Fruit fly (Drosophila melanogaster) whole organism, embryonic: Measurements from ENCODE around the gene CG43845.

ENCODE experiments used
- Bgb ChIP-seq: fragments of 200-800 bp; sonication (Bioruptor generic); IDR thresholded peaks from 2 replicates; pipeline ENCODE4 v1.3.6; 2022; ENCODE audit warnings: missing biosample characterization, missing genetic modification characterization; ENCODE audit not compliant: partially characterized antibody
- BtbVII ChIP-seq: fragments of 200-800 bp; sonication (Bioruptor generic); optimal IDR thresholded peaks from 3 replicates; lab custom pipeline; 2017; ENCODE audit warnings: missing biosample characterization, mild to moderate bottlenecking, missing genetic modification characterization
- CG10462 ChIP-seq: fragments of 200-800 bp; sonication (Bioruptor generic); optimal IDR thresholded peaks from 2 replicates; lab custom pipeline; 2016; ENCODE audit warnings: missing biosample characterization, missing genetic modification characterization
- CG1233 ChIP-seq: fragments of 200-800 bp; sonication (Bioruptor generic); optimal IDR thresholded peaks from 4 replicates; lab custom pipeline; 2018; ENCODE audit warnings: missing biosample characterization, mild to moderate bottlenecking, missing genetic modification characterization
- CG15011 ChIP-seq: fragments of 200-800 bp; sonication (Bioruptor generic); optimal IDR thresholded peaks from 3 replicates; lab custom pipeline; 2018; ENCODE audit warnings: missing biosample characterization, mild to moderate bottlenecking, missing genetic modification characterization
- CG15073 ChIP-seq: fragments of 200-800 bp; sonication (Bioruptor generic); optimal IDR thresholded peaks from 2 replicates; lab custom pipeline; 2016; ENCODE audit warnings: missing biosample characterization, missing genetic modification characterization
- CG1529 ChIP-seq: fragments of 200-800 bp; sonication (Bioruptor generic); optimal IDR thresholded peaks from 3 replicates; lab custom pipeline; 2018; ENCODE audit warnings: missing biosample characterization, missing genetic modification characterization
- CG15479 ChIP-seq: fragments of 200-800 bp; sonication (Bioruptor generic); optimal IDR thresholded peaks from 3 replicates; lab custom pipeline; 2019; ENCODE audit warnings: missing biosample characterization, mild to moderate bottlenecking, missing genetic modification characterization, moderate library complexity
- CG17612 ChIP-seq: fragments of 200-800 bp; sonication (Bioruptor generic); IDR thresholded peaks from 2 replicates; pipeline ENCODE4 v1.3.6; 2022; ENCODE audit warnings: missing biosample characterization, missing genetic modification characterization
- CG18262 ChIP-seq: fragments of 200-800 bp; optimal IDR thresholded peaks from 3 replicates; lab custom pipeline; 2019; ENCODE audit warnings: missing biosample characterization, mild to moderate bottlenecking, missing genetic modification characterization, moderate library complexity
- CG7372 ChIP-seq: fragments of 200-800 bp; sonication (Bioruptor generic); IDR thresholded peaks from 2 replicates; pipeline ENCODE4 v1.3.6; 2022; ENCODE audit warnings: missing biosample characterization, missing genetic modification characterization
- CG9609 ChIP-seq: fragments of 200-800 bp; sonication (Bioruptor generic); optimal IDR thresholded peaks from 3 replicates; lab custom pipeline; 2016; ENCODE audit warnings: missing biosample characterization, missing genetic modification characterization
- CG9932 ChIP-seq: fragments of 200-800 bp; sonication (Bioruptor generic); IDR thresholded peaks from 2 replicates; pipeline ENCODE4 v1.3.6; 2022; ENCODE audit warnings: missing biosample characterization, missing genetic modification characterization
- Dp ChIP-seq: fragments of 200-800 bp; sonication (Bioruptor generic); optimal IDR thresholded peaks from 2 replicates; lab custom pipeline; 2018; ENCODE audit warnings: missing biosample characterization, mild to moderate bottlenecking, missing genetic modification characterization, moderate library complexity
- HLH3B ChIP-seq: fragments of 200-800 bp; sonication (Bioruptor generic); IDR thresholded peaks from 2 replicates; pipeline ENCODE4 v1.3.6; 2022; ENCODE audit warnings: missing biosample characterization, missing genetic modification characterization
- HLHmδ ChIP-seq: fragments of 200-800 bp; sonication (Bioruptor generic); optimal IDR thresholded peaks from 2 replicates; lab custom pipeline; 2018; ENCODE audit warnings: missing biosample characterization, mild to moderate bottlenecking, missing genetic modification characterization, moderate library complexity
- HmgZ ChIP-seq: fragments of 200-800 bp; sonication (Bioruptor generic); optimal IDR thresholded peaks from 2 replicates; lab custom pipeline; 2018; ENCODE audit warnings: missing biosample characterization, mild to moderate bottlenecking, missing genetic modification characterization
- Jarid2 ChIP-seq: fragments of 200-800 bp; sonication (Bioruptor generic); optimal IDR thresholded peaks from 3 replicates; lab custom pipeline; 2017; ENCODE audit warnings: mild to moderate bottlenecking, missing biosample characterization, missing genetic modification reagents, missing genetic modification characterization
- Meics ChIP-seq: fragments of 200-800 bp; sonication (Bioruptor generic); optimal IDR thresholded peaks from 2 replicates; lab custom pipeline; 2017; ENCODE audit warnings: missing biosample characterization, mild to moderate bottlenecking, missing genetic modification characterization
- Oaz ChIP-seq: fragments of 200-800 bp; sonication (Bioruptor generic); IDR thresholded peaks from 2 replicates; pipeline ENCODE4 v1.3.6; 2022; ENCODE audit warnings: missing biosample characterization, missing genetic modification characterization
- Rfx ChIP-seq: fragments of 200-800 bp; sonication (Bioruptor generic); IDR thresholded peaks from 2 replicates; pipeline ENCODE4 v1.3.6; 2022; ENCODE audit warnings: missing biosample characterization, missing genetic modification characterization
- Sin3A ChIP-seq: fragments of >200 bp; optimal IDR thresholded peaks from 2 replicates; lab custom pipeline; 2018
- Taf1 ChIP-seq: fragments of 200-800 bp; sonication (Bioruptor generic); IDR thresholded peaks from 2 replicates; pipeline ENCODE4 v1.3.6; 2022; ENCODE audit warnings: missing biosample characterization, missing genetic modification characterization
- al ChIP-seq: fragments of 200-800 bp; sonication (Bioruptor generic); IDR thresholded peaks from 2 replicates; pipeline ENCODE4 v1.3.6; 2022; ENCODE audit warnings: missing biosample characterization, missing genetic modification characterization
- amos ChIP-seq: fragments of 200-800 bp; sonication (Bioruptor generic); IDR thresholded peaks from 2 replicates; pipeline ENCODE4 v1.3.6; 2022; ENCODE audit warnings: missing biosample characterization, missing genetic modification characterization; ENCODE audit not compliant: partially characterized antibody
- bcd ChIP-seq: fragments of 200-800 bp; sonication (Bioruptor generic); optimal IDR thresholded peaks from 2 replicates; lab custom pipeline; 2017; ENCODE audit warnings: missing biosample characterization, mild to moderate bottlenecking, missing genetic modification characterization
- bowl ChIP-seq: fragments of 200-800 bp; sonication (Bioruptor generic); IDR thresholded peaks from 2 replicates; pipeline ENCODE4 v1.3.6; 2022; ENCODE audit warnings: missing biosample characterization, missing genetic modification characterization
- bsh ChIP-seq, 2 experiments: fragments of 200-800 bp; sonication (Bioruptor generic); optimal IDR thresholded peaks; 2 replicates each; lab custom pipeline; 2017 to 2018; ENCODE audit warnings: mild to moderate bottlenecking in 2 of 2, missing biosample characterization in 2 of 2, missing genetic modification characterization in 2 of 2, moderate library complexity in 1 of 2
- cas ChIP-seq: fragments of 200-800 bp; sonication (Bioruptor generic); IDR thresholded peaks from 2 replicates; pipeline ENCODE4 v1.3.6; 2022; ENCODE audit warnings: missing biosample characterization, missing genetic modification characterization
- cato ChIP-seq: fragments of 200-800 bp; sonication (Bioruptor generic); optimal IDR thresholded peaks from 2 replicates; lab custom pipeline; 2016; ENCODE audit warnings: missing biosample characterization, missing genetic modification characterization, borderline replicate concordance
- crol ChIP-seq: fragments of 200-800 bp; sonication (Bioruptor generic); IDR thresholded peaks from 2 replicates; pipeline ENCODE4 v1.3.6; 2022; ENCODE audit warnings: missing biosample characterization, missing genetic modification characterization
- dm ChIP-seq: fragments of 200-800 bp; sonication (Bioruptor generic); optimal IDR thresholded peaks from 3 replicates; lab custom pipeline; 2016; ENCODE audit warnings: missing biosample characterization, missing genetic modification characterization
- en ChIP-seq: fragments of 200-800 bp; sonication (Bioruptor generic); optimal IDR thresholded peaks from 2 replicates; lab custom pipeline; 2016; ENCODE audit warnings: missing biosample characterization, missing genetic modification characterization
- h ChIP-seq: fragments of >200 bp; optimal IDR thresholded peaks from 2 replicates; lab custom pipeline; 2017
- hkb ChIP-seq, 2 experiments: fragments of 200-800 bp in 1 of 2; fragments of >200 bp in 1 of 2; sonication (Bioruptor generic) in 1 of 2; IDR thresholded peaks in 1 of 2; optimal IDR thresholded peaks in 1 of 2; 2 replicates each; pipeline versions ENCODE4 v1.3.6 to Lab custom; 2017 to 2022; ENCODE audit warnings: missing biosample characterization in 1 of 2, missing genetic modification characterization in 1 of 2
- jigr1 ChIP-seq: fragments of 200-800 bp; sonication (Bioruptor generic); IDR thresholded peaks from 3 replicates; pipeline ENCODE4 v1.3.6; 2022; ENCODE audit warnings: missing biosample characterization, missing genetic modification characterization
- jing ChIP-seq: fragments of 200-800 bp; sonication (Bioruptor generic); optimal IDR thresholded peaks from 2 replicates; lab custom pipeline; 2018; ENCODE audit warnings: missing biosample characterization, mild to moderate bottlenecking, missing genetic modification characterization
- luna ChIP-seq: fragments of 200-800 bp; sonication (Bioruptor generic); optimal IDR thresholded peaks from 2 replicates; lab custom pipeline; 2016; ENCODE audit warnings: missing biosample characterization, missing genetic modification characterization
- mld ChIP-seq: fragments of 200-800 bp; sonication (Bioruptor generic); IDR thresholded peaks from 3 replicates; pipeline ENCODE4 v1.3.6; 2022; ENCODE audit warnings: missing biosample characterization, missing genetic modification characterization; ENCODE audit not compliant: partially characterized antibody
- nmo ChIP-seq: fragments of 200-800 bp; sonication (Bioruptor generic); optimal IDR thresholded peaks from 2 replicates; lab custom pipeline; 2018; ENCODE audit warnings: missing biosample characterization, mild to moderate bottlenecking, missing genetic modification characterization, moderate library complexity
- odd ChIP-seq: fragments of 200-800 bp; sonication (Bioruptor generic); optimal IDR thresholded peaks from 2 replicates; lab custom pipeline; 2017; ENCODE audit warnings: missing biosample characterization, mild to moderate bottlenecking, missing genetic modification characterization
- otp ChIP-seq: fragments of 200-800 bp; sonication (Bioruptor generic); IDR thresholded peaks from 3 replicates; pipeline ENCODE4, ENCODE4 v1.3.6; 2022; ENCODE audit warnings: missing biosample characterization, missing genetic modification characterization
- row ChIP-seq: fragments of 200-800 bp; sonication (Bioruptor generic); IDR thresholded peaks from 3 replicates; pipeline ENCODE4 v1.3.6; 2022; ENCODE audit warnings: missing biosample characterization, missing genetic modification characterization
- scrt ChIP-seq: fragments of 200-800 bp; sonication (Bioruptor generic); optimal IDR thresholded peaks from 2 replicates; lab custom pipeline; 2018; ENCODE audit warnings: missing biosample characterization, mild to moderate bottlenecking, missing genetic modification characterization, moderate library complexity
- sisA ChIP-seq: fragments of 200-800 bp; sonication (Bioruptor generic); IDR thresholded peaks from 2 replicates; pipeline ENCODE4 v1.3.6; 2022; ENCODE audit warnings: missing biosample characterization, missing genetic modification characterization
- slp2 ChIP-seq: fragments of 200-800 bp; sonication (Bioruptor generic); optimal IDR thresholded peaks from 2 replicates; lab custom pipeline; 2016; ENCODE audit warnings: missing biosample characterization, missing genetic modification characterization
- tio ChIP-seq: fragments of 200-800 bp; sonication (Bioruptor generic); optimal IDR thresholded peaks from 2 replicates; lab custom pipeline; 2017; ENCODE audit warnings: missing biosample characterization, missing genetic modification characterization, inconsistent platforms
- unc-4 ChIP-seq: fragments of 200-800 bp; sonication (Bioruptor generic); IDR thresholded peaks from 2 replicates; pipeline ENCODE4 v1.3.6; 2022; ENCODE audit warnings: missing biosample characterization, missing genetic modification characterization; ENCODE audit not compliant: partially characterized antibody
- z ChIP-seq: fragments of 200-800 bp; sonication (Bioruptor generic); IDR thresholded peaks from 3 replicates; pipeline ENCODE4 v1.3.6; 2022; ENCODE audit warnings: missing biosample characterization, missing genetic modification characterization

Gene CG43845

dm6 chr3R:5517002-5517875, 5.7 kb downstream of the CG43845 start, which contains the start of gene Itpr (continued):
- TF ChIP-seq jigr1 (GFP tag; lab: Robert Waterston, UW) (no peak), CG10462 (GFP tag; lab: Kevin White, UChicago) (peak; percentile 3), CG15073 (GFP tag; lab: Kevin White, UChicago) (no peak), mld (GFP tag; lab: Robert Waterston, UW) (no peak), scrt (peak; percentile 2), cas (GFP tag; lab: Robert Waterston, UW) (no peak), CG9609 (GFP tag; lab: Kevin White, UChicago) (no peak), hkb (optimal IDR thresholded peaks at IDR 0.05; lab: Kevin White, UChicago) (no peak), hkb (GFP tag; IDR thresholded peaks at IDR 0.05; lab: Robert Waterston, UW) (peak; percentile 28), bcd (GFP tag; lab: Kevin White, UChicago) (peak; percentile 5), Oaz (GFP tag; lab: Robert Waterston, UW) (no peak), jing (no peak), odd (GFP tag; lab: Kevin White, UChicago) (peak; percentile 9), CG17612 (GFP tag; lab: Robert Waterston, UW) (no peak), CG18262 (no peak), CG9932 (GFP tag; lab: Robert Waterston, UW) (0 out of 2 replicates have a peak, but pooled peaks have one; percentile 16), crol (GFP tag; lab: Robert Waterston, UW) (peak; percentile 93), HLH3B (GFP tag; lab: Robert Waterston, UW) (no peak), dm (GFP tag; lab: Kevin White, UChicago) (peak; percentile 27), Rfx (no peak), Meics (GFP tag; lab: Kevin White, UChicago) (peak; percentile 43), z (GFP tag; lab: Robert Waterston, UW) (no peak), HLHmδ (peak; percentile 55), HmgZ (peak; percentile 28), al (GFP tag; lab: Robert Waterston, UW) (no peak), cato (GFP tag; lab: Kevin White, UChicago) (no peak), unc-4 (GFP tag; lab: Robert Waterston, UW) (peak; percentile 38; the same call in 1 of the 2 replicates), Taf1 (no peak), nmo (GFP tag; lab: Kevin White, UChicago) (no peak), CG1233 (GFP tag; lab: Kevin White, UChicago) (no peak), CG15011 (GFP tag; lab: Kevin White, UChicago) (no peak), Sin3A (lab: Kevin White, UChicago) (peak; percentile 44), sisA (GFP tag; lab: Robert Waterston, UW) (no peak), en (GFP tag; lab: Kevin White, UChicago) (peak; percentile 11), Bgb (GFP tag; lab: Robert Waterston, UW) (peak; percentile 53; the same call in 1 of the 2 replicates), CG7372 (GFP tag; lab: Robert Waterston, UW) (no peak), h (no peak), slp2 (GFP tag; lab: Kevin White, UChicago) (no peak), CG15479 (GFP tag; lab: Kevin White, UChicago) (peak; percentile 18), Dp (GFP tag; lab: Kevin White, UChicago) (peak; percentile 37), BtbVII (peak; percentile 32), bowl (GFP tag; lab: Robert Waterston, UW) (no peak), tio (no peak), amos (GFP tag; lab: Robert Waterston, UW) (peak; percentile 50; the same call in 1 of the 2 replicates), Jarid2 (peak; percentile 87), row (GFP tag; lab: Robert Waterston, UW) (no peak; the same call in 2 of the 3 replicates), CG1529 (GFP tag; lab: Kevin White, UChicago) (no peak), luna (GFP tag; lab: Kevin White, UChicago) (no peak), bsh (GFP tag; optimal IDR thresholded peaks at IDR 0.05; lab: Kevin White, UChicago) (no peak), otp (GFP tag; lab: Robert Waterston, UW) (peak; percentile 58; the same call in 2 of the 3 replicates)
